Worm (Caenorhabditis elegans): ENCODE results near the gene gpd-3.

DNA sequence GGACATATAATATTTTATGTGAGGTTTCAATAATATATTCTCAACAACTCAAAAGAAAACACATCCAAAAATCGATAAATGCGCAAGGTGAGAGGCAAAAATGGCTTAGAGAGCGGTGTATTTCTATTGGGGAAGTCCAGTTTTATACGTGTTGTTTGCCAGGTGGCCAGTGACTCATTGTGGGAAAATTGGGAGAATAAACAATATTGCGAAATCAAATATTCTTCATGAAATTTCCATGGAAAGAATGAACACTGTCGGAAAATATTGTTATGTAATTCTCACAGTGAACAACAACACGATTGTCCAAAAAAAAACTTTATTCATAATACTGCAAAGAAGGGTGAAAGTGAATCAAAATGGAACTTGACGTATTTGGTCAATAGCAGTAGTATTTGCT lies 25.5 kb downstream of the gpd-3 start:
- TF ChIP-seq lsy-2 (tag; optimal IDR thresholded peaks at IDR 0.05), result no peak
- TF ChIP-seq ceh-62 (tag; optimal IDR thresholded peaks at IDR 0.05), result no peak
